Worm (Caenorhabditis elegans): Measurements from ENCODE around the gene spig-3.

- TF ChIP-seq him-1 (tag; optimal IDR thresholded peaks at IDR 0.05), result no peak
- TF ChIP-seq W03F9.2 (tag; optimal IDR thresholded peaks at IDR 0.05), result no peak
- TF ChIP-seq dao-5 (tag; optimal IDR thresholded peaks at IDR 0.05), result no peak
Measured at ce11 chrV:14316525-14316924, 17.1 kb upstream of the spig-3 start, which contains the start of gene F47B8.2.
